Worm (Caenorhabditis elegans) whole organism, L2 larva: ENCODE results near the gene cab-1.

Experiments
- R02D3.7 ChIP-seq: fragments of 150-350 bp; optimal IDR thresholded peaks from 2 replicates; lab custom pipeline; 2014; ENCODE audit warnings: missing biosample characterization, missing genetic modification characterization
- Y55F3AM.14 ChIP-seq: fragments of 200-800 bp; sonication (Bioruptor generic); optimal IDR thresholded peaks from 2 replicates; lab custom pipeline; 2018; ENCODE audit warnings: mild to moderate bottlenecking, missing genetic modification characterization, missing compliant biosample characterization
- ZK546.5 ChIP-seq: sonication (generic microtip); optimal IDR thresholded peaks from 2 replicates; lab custom pipeline; 2017; ENCODE audit warnings: missing biosample characterization, missing genetic modification characterization
- alr-1 ChIP-seq: fragments of 150-350 bp; optimal IDR thresholded peaks from 2 replicates; lab custom pipeline; 2014; ENCODE audit warnings: missing biosample characterization, missing genetic modification characterization
- ama-1 ChIP-seq: fragments of 150-350 bp; optimal IDR thresholded peaks from 2 replicates; lab custom pipeline; 2018; ENCODE audit warnings: inconsistent platforms
- blmp-1 ChIP-seq: sonication (generic microtip); optimal IDR thresholded peaks from 2 replicates; lab custom pipeline; 2017; ENCODE audit warnings: missing genetic modification characterization, mild to moderate bottlenecking, missing compliant biosample characterization, antibody characterized with exemption, moderate library complexity; ENCODE audit not compliant: insufficient read depth
- ceh-16 ChIP-seq: fragments of 150-350 bp; optimal IDR thresholded peaks from 2 replicates; lab custom pipeline; 2014; ENCODE audit warnings: missing biosample characterization, missing genetic modification characterization
- crh-2 ChIP-seq: sonication (generic microtip); optimal IDR thresholded peaks from 2 replicates; lab custom pipeline; 2017; ENCODE audit warnings: missing biosample characterization, missing genetic modification characterization
- dmd-4 ChIP-seq: sonication (generic microtip); optimal IDR thresholded peaks from 2 replicates; lab custom pipeline; 2017; ENCODE audit warnings: missing biosample characterization, missing genetic modification characterization
- elt-1 ChIP-seq: fragments of 150-350 bp; optimal IDR thresholded peaks from 2 replicates; lab custom pipeline; 2014; ENCODE audit warnings: missing biosample characterization, missing genetic modification characterization
- gmeb-1 ChIP-seq: fragments of 150-350 bp; optimal IDR thresholded peaks from 2 replicates; lab custom pipeline; 2014; ENCODE audit warnings: missing biosample characterization, missing genetic modification characterization
- lin-13 ChIP-seq: fragments of 150-350 bp; optimal IDR thresholded peaks from 2 replicates; lab custom pipeline; 2014; ENCODE audit warnings: missing biosample characterization, missing genetic modification reagents, missing genetic modification characterization
- mab-5 ChIP-seq: fragments of 150-350 bp; optimal IDR thresholded peaks from 2 replicates; lab custom pipeline; 2014; ENCODE audit warnings: missing biosample characterization, missing genetic modification characterization
- mbf-1 ChIP-seq: sonication (generic microtip); optimal IDR thresholded peaks from 2 replicates; lab custom pipeline; 2017; ENCODE audit warnings: missing biosample characterization, missing genetic modification characterization
- mdl-1 ChIP-seq, 2 experiments: fragments of 150-350 bp in 1 of 2; sonication (generic microtip) in 1 of 2; optimal IDR thresholded peaks; 2 replicates each; lab custom pipeline; 2017; ENCODE audit warnings: missing biosample characterization in 2 of 2, missing genetic modification characterization in 2 of 2
- nhr-10 ChIP-seq: sonication (generic microtip); optimal IDR thresholded peaks from 2 replicates; lab custom pipeline; 2017; ENCODE audit warnings: missing biosample characterization, missing genetic modification characterization
- nhr-11 ChIP-seq: fragments of 150-350 bp; optimal IDR thresholded peaks from 2 replicates; lab custom pipeline; 2014; ENCODE audit warnings: missing biosample characterization, missing genetic modification characterization
- nhr-129 ChIP-seq: fragments of 150-350 bp; optimal IDR thresholded peaks from 2 replicates; lab custom pipeline; 2014; ENCODE audit warnings: missing biosample characterization, missing genetic modification characterization
- nhr-21 ChIP-seq: fragments of 150-350 bp; optimal IDR thresholded peaks from 2 replicates; lab custom pipeline; 2014; ENCODE audit warnings: missing biosample characterization, missing genetic modification characterization
- nhr-23 ChIP-seq: fragments of 150-350 bp; optimal IDR thresholded peaks from 2 replicates; lab custom pipeline; 2014; ENCODE audit warnings: missing biosample characterization, missing genetic modification reagents, missing genetic modification characterization
- nhr-25 ChIP-seq: fragments of 150-350 bp; sonication (generic microtip); optimal IDR thresholded peaks from 3 replicates; lab custom pipeline; 2014; ENCODE audit warnings: missing biosample characterization, missing genetic modification characterization
- nhr-6 ChIP-seq: fragments of 150-350 bp; optimal IDR thresholded peaks from 2 replicates; lab custom pipeline; 2014; ENCODE audit warnings: missing biosample characterization, missing genetic modification characterization
- nhr-77 ChIP-seq: fragments of 150-350 bp; optimal IDR thresholded peaks from 2 replicates; lab custom pipeline; 2014; ENCODE audit warnings: missing biosample characterization, missing genetic modification characterization
- peb-1 ChIP-seq: fragments of 150-350 bp; optimal IDR thresholded peaks from 2 replicates; lab custom pipeline; 2014; ENCODE audit warnings: missing biosample characterization, missing genetic modification characterization
- sem-4 ChIP-seq: fragments of 150-350 bp; optimal IDR thresholded peaks from 2 replicates; lab custom pipeline; 2014; ENCODE audit warnings: missing biosample characterization, missing genetic modification reagents, missing genetic modification characterization
- skn-1 ChIP-seq: sonication (generic microtip); optimal IDR thresholded peaks from 2 replicates; lab custom pipeline; 2017; ENCODE audit warnings: missing biosample characterization, missing genetic modification characterization
- sma-3 ChIP-seq: sonication (generic microtip); optimal IDR thresholded peaks from 2 replicates; lab custom pipeline; 2016; ENCODE audit warnings: missing genetic modification reagents, missing genetic modification characterization, missing compliant biosample characterization
- sma-9 ChIP-seq, 2 experiments: fragments of 150-350 bp in 1 of 2; sonication (generic microtip) in 1 of 2; optimal IDR thresholded peaks; 2 replicates each; lab custom pipeline; 2014 to 2016; ENCODE audit warnings: missing genetic modification characterization in 2 of 2, mild to moderate bottlenecking in 1 of 2, missing biosample characterization in 1 of 2, missing compliant biosample characterization in 1 of 2, missing genetic modification reagents in 1 of 2, moderate library complexity in 1 of 2
- snpc-4 ChIP-seq: fragments of 150-350 bp; optimal IDR thresholded peaks from 2 replicates; lab custom pipeline; 2014; ENCODE audit warnings: missing biosample characterization, missing genetic modification characterization
- unc-39 ChIP-seq: fragments of 150-350 bp; optimal IDR thresholded peaks from 2 replicates; lab custom pipeline; 2014; ENCODE audit warnings: missing biosample characterization, missing genetic modification characterization
- unc-55 ChIP-seq: fragments of 150-350 bp; sonication (generic microtip); optimal IDR thresholded peaks from 3 replicates; lab custom pipeline; 2014; ENCODE audit warnings: missing biosample characterization, missing genetic modification reagents, missing genetic modification characterization
- unc-62 ChIP-seq: fragments of 150-350 bp; optimal IDR thresholded peaks from 2 replicates; lab custom pipeline; 2014; ENCODE audit warnings: missing biosample characterization, missing genetic modification reagents, missing genetic modification characterization
- zag-1 ChIP-seq: fragments of 150-350 bp; optimal IDR thresholded peaks from 2 replicates; lab custom pipeline; 2014; ENCODE audit warnings: missing biosample characterization, missing genetic modification characterization
- ztf-1 ChIP-seq: fragments of 200-800 bp; sonication (Bioruptor generic); conservative IDR thresholded peaks from 2 replicates; pipeline ENCODE4 v1.3.6; 2022; ENCODE audit warnings: missing genetic modification characterization, missing compliant biosample characterization
- ztf-4 ChIP-seq: fragments of 150-350 bp; optimal IDR thresholded peaks from 2 replicates; lab custom pipeline; 2014; ENCODE audit warnings: missing biosample characterization, missing genetic modification characterization

cab-1 gene

ce11 chrX:12212801-12213200, at the start of gene cab-1:
TSS of gene cab-1 (minus strand) at chrX:12212901.
- no peak for TF ChIP-seq zag-1 (tag; lab: Kevin White, UChicago)
- TF ChIP-seq sma-9 (GFP tag; optimal IDR thresholded peaks at IDR 0.05; lab: Kevin White, UChicago), result no peak
- TF ChIP-seq sma-9 (tag; optimal IDR thresholded peaks at IDR 0.05; lab: Kevin White, UChicago), result no peak
- TF ChIP-seq mbf-1, result no peak
- TF ChIP-seq lin-13 (GFP tag; lab: Kevin White, UChicago), result no peak
- TF ChIP-seq nhr-129 (tag; lab: Kevin White, UChicago), result no peak
- TF ChIP-seq mdl-1 (tag; optimal IDR thresholded peaks at IDR 0.05; lab: Kevin White, UChicago), result no peak
- TF ChIP-seq Y55F3AM.14 (GFP tag; lab: Kevin White, UChicago), result no peak
- TF ChIP-seq elt-1 (tag; lab: Kevin White, UChicago), result no peak
- TF ChIP-seq ceh-16, result no peak
- TF ChIP-seq blmp-1 (tag; lab: Kevin White, UChicago), result no peak
- no peak for TF ChIP-seq nhr-6
- TF ChIP-seq nhr-25 (tag; lab: Kevin White, UChicago), result no peak
- no peak for TF ChIP-seq nhr-21 (tag; lab: Kevin White, UChicago)
- no peak for TF ChIP-seq alr-1 (tag; lab: Kevin White, UChicago)
- no peak for TF ChIP-seq sem-4 (tag; lab: Kevin White, UChicago)

ce11 chrX:12260381-12260931, 47.8 kb upstream of the cab-1 start, which contains the start of gene E01G6.1:
TSS of gene E01G6.1 (plus strand) at chrX:12260881.
- TF ChIP-seq mab-5 (tag; lab: Kevin White, UChicago) (no peak), ama-1 (lab: Kevin White, UChicago) (no peak), nhr-23 (tag; lab: Kevin White, UChicago) (no peak), ceh-16 (no peak), unc-39 (tag; lab: Kevin White, UChicago) (no peak), nhr-11 (no peak), sem-4 (tag; lab: Kevin White, UChicago) (no peak), unc-55 (GFP tag; lab: Kevin White, UChicago) (no peak), crh-2 (tag; lab: Kevin White, UChicago) (no peak), Y55F3AM.14 (GFP tag; lab: Kevin White, UChicago) (no peak), lin-13 (GFP tag; lab: Kevin White, UChicago) (no peak), ZK546.5 (no peak), nhr-10 (tag; lab: Kevin White, UChicago) (no peak), ztf-1 (GFP tag; lab: Robert Waterston, UW) (no peak), dmd-4 (no peak)
- TF ChIP-seq, all 48 proteins: peak for 0

- TF ChIP-seq ZK546.5, result no peak
- no peak for TF ChIP-seq R02D3.7
- TF ChIP-seq, all 48 proteins: peak for 0
Observed at ce11 chrX:12256594-12257048, 43.9 kb upstream of the cab-1 start, which contains the start of gene E01G6.2. TSS of gene E01G6.2 (plus strand) at chrX:12256644.

- TF ChIP-seq nhr-77 (tag; lab: Kevin White, UChicago) (no peak), sma-3 (no peak), R02D3.7 (no peak), nhr-11 (no peak), mab-5 (tag; lab: Kevin White, UChicago) (no peak), peb-1 (tag; lab: Kevin White, UChicago) (no peak), lin-13 (GFP tag; lab: Kevin White, UChicago) (no peak), snpc-4 (tag; lab: Kevin White, UChicago) (no peak), gmeb-1 (tag; lab: Kevin White, UChicago) (no peak), mbf-1 (no peak), skn-1 (tag; lab: Kevin White, UChicago) (no peak), nhr-21 (tag; lab: Kevin White, UChicago) (no peak), blmp-1 (tag; lab: Kevin White, UChicago) (no peak), sma-9 (GFP tag; optimal IDR thresholded peaks at IDR 0.05; lab: Kevin White, UChicago) (no peak), sma-9 (tag; optimal IDR thresholded peaks at IDR 0.05; lab: Kevin White, UChicago) (no peak), unc-62 (GFP tag; lab: Kevin White, UChicago) (no peak), unc-55 (GFP tag; lab: Kevin White, UChicago) (no peak), ztf-4 (no peak)
- TF ChIP-seq, all 48 proteins: peak for 0
Observed at ce11 chrX:12252189-12252588, 39.5 kb upstream of the cab-1 start.
